Fruit fly (Drosophila melanogaster): Measurements from ENCODE around the gene mesh.

DNA sequence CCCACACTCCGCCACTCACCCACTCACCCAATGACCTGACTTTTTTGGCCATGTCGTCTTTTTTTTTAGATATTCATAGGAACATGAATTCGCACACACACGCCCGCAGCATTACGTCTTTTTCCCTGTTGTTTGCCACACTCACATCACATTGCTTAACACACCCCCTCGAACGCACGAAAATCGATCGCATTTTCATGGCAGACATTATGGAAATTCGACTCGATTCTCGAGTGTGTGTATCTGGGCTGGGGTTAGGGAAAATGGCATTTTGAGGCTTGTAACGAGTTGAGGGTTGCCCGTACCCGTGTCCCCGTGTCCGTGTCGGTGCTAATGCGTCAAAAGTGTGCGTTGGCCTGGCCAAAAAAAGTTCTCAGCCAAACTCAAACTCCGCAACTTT lies 53.9 kb downstream of the mesh start:
- TF ChIP-seq Dif (GFP tag; optimal IDR thresholded peaks at IDR 0.05; ENCODE audit: partially characterized antibody) (no peak), Rel (GFP tag; optimal IDR thresholded peaks at IDR 0.05) (no peak), Rel (tag; optimal IDR thresholded peaks at IDR 0.05) (no peak), usp (GFP tag; optimal IDR thresholded peaks at IDR 0.05) (no peak), br (GFP tag; optimal IDR thresholded peaks at IDR 0.05) (no peak), Vsx2 (GFP tag; optimal IDR thresholded peaks at IDR 0.05; ENCODE audit: partially characterized antibody) (no peak), pan (optimal IDR thresholded peaks at IDR 0.05) (no peak), Hr78 (GFP tag; optimal IDR thresholded peaks at IDR 0.05) (no peak), GATAd (GFP tag; optimal IDR thresholded peaks at IDR 0.05) (no peak), dmrt93B (GFP tag; optimal IDR thresholded peaks at IDR 0.05) (no peak), Abd-B (GFP tag; optimal IDR thresholded peaks at IDR 0.05) (no peak), lola (GFP tag; optimal IDR thresholded peaks at IDR 0.05) (no peak), OdsH (GFP tag; optimal IDR thresholded peaks at IDR 0.05) (no peak), tai (GFP tag; optimal IDR thresholded peaks at IDR 0.05) (no peak), Dfd (GFP tag; optimal IDR thresholded peaks at IDR 0.05) (no peak)
